Fruit fly (Drosophila melanogaster) whole organism, pupa: Measurements from ENCODE around the gene Best2.

ENCODE experiments used
- CG10348 ChIP-seq: fragments of 200-800 bp; sonication (Bioruptor generic); IDR thresholded peaks from 2 replicates; pipeline ENCODE4 v1.3.6; 2022; ENCODE audit warnings: missing biosample characterization, missing genetic modification characterization
- CG9948 ChIP-seq: fragments of 200-800 bp; sonication (Bioruptor generic); optimal IDR thresholded peaks from 2 replicates; lab custom pipeline; 2018; ENCODE audit warnings: missing biosample characterization, mild to moderate bottlenecking, missing genetic modification characterization, moderate library complexity
- Snoo ChIP-seq: fragments of 200-800 bp; sonication (Bioruptor generic); optimal IDR thresholded peaks from 3 replicates; lab custom pipeline; 2017; ENCODE audit warnings: missing biosample characterization, mild to moderate bottlenecking, missing genetic modification characterization, inconsistent platforms

dm6 chr3L:6200173-6200572 lies 56.3 kb downstream of the Best2 start, which contains the start of gene CG8219:
- no peak for TF ChIP-seq CG10348 (GFP tag; lab: Robert Waterston, UW)
- TF ChIP-seq CG9948 (tag; lab: Kevin White, UChicago), result no peak
- TF ChIP-seq Snoo (tag; lab: Kevin White, UChicago), result no peak
